Worm (Caenorhabditis elegans) whole organism, L2 larva: ENCODE results near the gene gna-1.
A peak's percentile ranks its signal among the peaks of the same experiment; 100 is the strongest.

Experiments
- C34F6.9 ChIP-seq: fragments of 150-350 bp; optimal IDR thresholded peaks from 2 replicates; lab custom pipeline; 2014; ENCODE audit warnings: missing biosample characterization, missing genetic modification characterization
- F13H6.1 ChIP-seq: sonication (generic microtip); optimal IDR thresholded peaks from 2 replicates; lab custom pipeline; 2016; ENCODE audit warnings: missing genetic modification characterization, missing compliant biosample characterization
- R02D3.7 ChIP-seq: fragments of 150-350 bp; optimal IDR thresholded peaks from 2 replicates; lab custom pipeline; 2014; ENCODE audit warnings: missing biosample characterization, missing genetic modification characterization
- Y55F3AM.14 ChIP-seq: fragments of 200-800 bp; sonication (Bioruptor generic); optimal IDR thresholded peaks from 2 replicates; lab custom pipeline; 2018; ENCODE audit warnings: mild to moderate bottlenecking, missing genetic modification characterization, missing compliant biosample characterization
- alr-1 ChIP-seq: fragments of 150-350 bp; optimal IDR thresholded peaks from 2 replicates; lab custom pipeline; 2014; ENCODE audit warnings: missing biosample characterization, missing genetic modification characterization
- aly-2 ChIP-seq: fragments of 150-350 bp; optimal IDR thresholded peaks from 2 replicates; lab custom pipeline; 2014; ENCODE audit warnings: missing biosample characterization, missing genetic modification characterization
- ama-1 ChIP-seq: fragments of 150-350 bp; optimal IDR thresholded peaks from 2 replicates; lab custom pipeline; 2018; ENCODE audit warnings: inconsistent platforms
- ceh-16 ChIP-seq: fragments of 150-350 bp; optimal IDR thresholded peaks from 2 replicates; lab custom pipeline; 2014; ENCODE audit warnings: missing biosample characterization, missing genetic modification characterization
- crh-2 ChIP-seq: sonication (generic microtip); optimal IDR thresholded peaks from 2 replicates; lab custom pipeline; 2017; ENCODE audit warnings: missing biosample characterization, missing genetic modification characterization
- elt-3 ChIP-seq: sonication (generic microtip); optimal IDR thresholded peaks from 2 replicates; lab custom pipeline; 2017; ENCODE audit warnings: missing biosample characterization, missing genetic modification characterization
- fos-1 ChIP-seq: fragments of 150-350 bp; optimal IDR thresholded peaks from 2 replicates; lab custom pipeline; 2014; ENCODE audit warnings: missing biosample characterization, missing genetic modification characterization
- gmeb-1 ChIP-seq: fragments of 150-350 bp; optimal IDR thresholded peaks from 2 replicates; lab custom pipeline; 2014; ENCODE audit warnings: missing biosample characterization, missing genetic modification characterization
- lin-13 ChIP-seq: fragments of 150-350 bp; optimal IDR thresholded peaks from 2 replicates; lab custom pipeline; 2014; ENCODE audit warnings: missing biosample characterization, missing genetic modification reagents, missing genetic modification characterization
- mdl-1 ChIP-seq, 2 experiments: fragments of 150-350 bp in 1 of 2; sonication (generic microtip) in 1 of 2; optimal IDR thresholded peaks; 2 replicates each; lab custom pipeline; 2017; ENCODE audit warnings: missing biosample characterization in 2 of 2, missing genetic modification characterization in 2 of 2
- nhr-10 ChIP-seq: sonication (generic microtip); optimal IDR thresholded peaks from 2 replicates; lab custom pipeline; 2017; ENCODE audit warnings: missing biosample characterization, missing genetic modification characterization
- nhr-12 ChIP-seq: fragments of 150-350 bp; optimal IDR thresholded peaks from 2 replicates; lab custom pipeline; 2014; ENCODE audit warnings: missing biosample characterization, missing genetic modification characterization
- nhr-129 ChIP-seq: fragments of 150-350 bp; optimal IDR thresholded peaks from 2 replicates; lab custom pipeline; 2014; ENCODE audit warnings: missing biosample characterization, missing genetic modification characterization
- nhr-25 ChIP-seq: fragments of 150-350 bp; sonication (generic microtip); optimal IDR thresholded peaks from 3 replicates; lab custom pipeline; 2014; ENCODE audit warnings: missing biosample characterization, missing genetic modification characterization
- nhr-6 ChIP-seq: fragments of 150-350 bp; optimal IDR thresholded peaks from 2 replicates; lab custom pipeline; 2014; ENCODE audit warnings: missing biosample characterization, missing genetic modification characterization
- nhr-77 ChIP-seq: fragments of 150-350 bp; optimal IDR thresholded peaks from 2 replicates; lab custom pipeline; 2014; ENCODE audit warnings: missing biosample characterization, missing genetic modification characterization
- sem-4 ChIP-seq: fragments of 150-350 bp; optimal IDR thresholded peaks from 2 replicates; lab custom pipeline; 2014; ENCODE audit warnings: missing biosample characterization, missing genetic modification reagents, missing genetic modification characterization
- sma-3 ChIP-seq: sonication (generic microtip); optimal IDR thresholded peaks from 2 replicates; lab custom pipeline; 2016; ENCODE audit warnings: missing genetic modification reagents, missing genetic modification characterization, missing compliant biosample characterization
- sma-9 ChIP-seq, 2 experiments: fragments of 150-350 bp in 1 of 2; sonication (generic microtip) in 1 of 2; optimal IDR thresholded peaks; 2 replicates each; lab custom pipeline; 2014 to 2016; ENCODE audit warnings: missing genetic modification characterization in 2 of 2, mild to moderate bottlenecking in 1 of 2, missing biosample characterization in 1 of 2, missing compliant biosample characterization in 1 of 2, missing genetic modification reagents in 1 of 2, moderate library complexity in 1 of 2
- snpc-4 ChIP-seq: fragments of 150-350 bp; optimal IDR thresholded peaks from 2 replicates; lab custom pipeline; 2014; ENCODE audit warnings: missing biosample characterization, missing genetic modification characterization
- zag-1 ChIP-seq: fragments of 150-350 bp; optimal IDR thresholded peaks from 2 replicates; lab custom pipeline; 2014; ENCODE audit warnings: missing biosample characterization, missing genetic modification characterization
- ztf-11 ChIP-seq: sonication (generic microtip); optimal IDR thresholded peaks from 2 replicates; lab custom pipeline; 2017; ENCODE audit warnings: missing biosample characterization, missing genetic modification characterization
- ztf-4 ChIP-seq: fragments of 150-350 bp; optimal IDR thresholded peaks from 2 replicates; lab custom pipeline; 2014; ENCODE audit warnings: missing biosample characterization, missing genetic modification characterization

The gna-1 gene

ce11 chrV:10287260-10287659, 32.7 kb downstream of the gna-1 start, which contains the start of gene B0024.3:
Gene B0024.3, plus strand, starts transcription at chrV:10287560.
- TF ChIP-seq Y55F3AM.14 (GFP tag; lab: Kevin White, UChicago) = no peak
- no peak for TF ChIP-seq nhr-10 (tag; lab: Kevin White, UChicago)
- TF ChIP-seq fos-1 (tag; lab: Kevin White, UChicago) = no peak
- TF ChIP-seq nhr-77 (tag; lab: Kevin White, UChicago) = no peak
- TF ChIP-seq snpc-4 = no peak
- TF ChIP-seq nhr-6 (tag; lab: Kevin White, UChicago) = no peak

ce11 chrV:10285853-10286252, 34.1 kb downstream of the gna-1 start:
- TF ChIP-seq sma-9 (GFP tag; optimal IDR thresholded peaks at IDR 0.05; lab: Kevin White, UChicago) (no peak), sma-9 (tag; optimal IDR thresholded peaks at IDR 0.05; lab: Kevin White, UChicago) (no peak), snpc-4 (no peak), zag-1 (tag; lab: Kevin White, UChicago) (no peak), alr-1 (tag; lab: Kevin White, UChicago) (no peak), nhr-12 (no peak), ama-1 (no peak)

ce11 chrV:10283444-10283843, 36.5 kb downstream of the gna-1 start, which contains the start of gene lys-3:
Gene lys-3, minus strand, starts transcription at chrV:10283544.
- TF ChIP-seq ceh-16 (tag; lab: Kevin White, UChicago) (no peak), nhr-10 (tag; lab: Kevin White, UChicago) (no peak), nhr-129 (no peak)

ce11 chrV:10281374-10281773, 38.6 kb downstream of the gna-1 start, which contains the start of gene lys-2:
Gene lys-2, minus strand, starts transcription at chrV:10281474.
- TF ChIP-seq fos-1 (tag; lab: Kevin White, UChicago) (peak; percentile 92), crh-2 (tag; lab: Kevin White, UChicago) (peak; percentile 27), sma-9 (GFP tag; optimal IDR thresholded peaks at IDR 0.05; lab: Kevin White, UChicago) (peak; percentile 66), sma-9 (tag; optimal IDR thresholded peaks at IDR 0.05; lab: Kevin White, UChicago) (no peak), ztf-11 (no peak)

DNA sequence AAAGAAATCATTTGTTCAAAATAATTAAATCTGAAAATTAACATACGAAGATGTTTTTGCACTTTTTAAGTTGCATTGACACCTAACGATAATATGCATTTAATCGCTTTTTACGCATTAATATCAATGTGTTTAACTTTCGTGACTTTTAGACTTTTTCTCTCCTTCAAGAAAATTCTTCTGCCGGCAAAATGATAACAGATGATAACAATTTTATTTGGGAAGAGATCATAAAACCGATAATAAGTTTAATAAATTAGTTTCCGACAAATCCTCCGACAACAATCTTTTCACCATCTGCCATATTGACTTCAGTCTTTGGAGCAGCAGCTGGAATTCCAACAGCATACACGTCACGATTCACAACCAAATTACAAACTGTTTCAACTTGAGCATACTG, 39.8 kb downstream of the gna-1 start:
- TF ChIP-seq crh-2 (tag; lab: Kevin White, UChicago) = peak; percentile 12
- peak; percentile 24 for TF ChIP-seq sma-9 (GFP tag; optimal IDR thresholded peaks at IDR 0.05; lab: Kevin White, UChicago)
- TF ChIP-seq sma-9 (tag; optimal IDR thresholded peaks at IDR 0.05; lab: Kevin White, UChicago) = no peak
- no peak for TF ChIP-seq alr-1 (tag; lab: Kevin White, UChicago)
- TF ChIP-seq gmeb-1 (tag; lab: Kevin White, UChicago) = peak; percentile 47
- peak; percentile 70 for TF ChIP-seq fos-1 (tag; lab: Kevin White, UChicago)
- no peak for TF ChIP-seq nhr-25 (tag; lab: Kevin White, UChicago)
- TF ChIP-seq snpc-4 = no peak

- TF ChIP-seq fos-1 (tag; lab: Kevin White, UChicago) (peak; percentile 95), sma-9 (GFP tag; optimal IDR thresholded peaks at IDR 0.05; lab: Kevin White, UChicago) (peak; percentile 35), sma-9 (tag; optimal IDR thresholded peaks at IDR 0.05; lab: Kevin White, UChicago) (no peak), ztf-4 (no peak), elt-3 (tag; lab: Kevin White, UChicago) (no peak), alr-1 (tag; lab: Kevin White, UChicago) (no peak)
- TF ChIP-seq, all 48 proteins: peak for 2
These were observed 42.4 kb downstream of the gna-1 start, which contains the start of gene lys-1 for ce11 chrV:10277579-10277978. Gene lys-1, plus strand, starts transcription at chrV:10277904.

ce11 chrV:10276038-10276437, 43.9 kb downstream of the gna-1 start:
- TF ChIP-seq nhr-10 (tag; lab: Kevin White, UChicago) (no peak), sma-3 (GFP tag; lab: Kevin White, UChicago) (no peak), nhr-25 (tag; lab: Kevin White, UChicago) (no peak), lin-13 (GFP tag; lab: Kevin White, UChicago) (no peak), aly-2 (tag; lab: Kevin White, UChicago) (no peak), C34F6.9 (tag; lab: Kevin White, UChicago) (no peak), F13H6.1 (tag; lab: Kevin White, UChicago) (no peak), snpc-4 (no peak), nhr-77 (tag; lab: Kevin White, UChicago) (no peak), R02D3.7 (tag; lab: Kevin White, UChicago) (no peak), mdl-1 (tag; optimal IDR thresholded peaks at IDR 0.05; lab: Kevin White, UChicago) (no peak), sem-4 (no peak), nhr-129 (no peak)
